Worm (Caenorhabditis elegans): ENCODE data around the gene Y32B12C.1.

The Y32B12C.1 gene

ce11 chrV:16605463-16605862 lies 950 bp upstream of the Y32B12C.1 start:
- peak; percentile 50 for TF ChIP-seq elt-2 (tag; optimal IDR thresholded peaks at IDR 0.05)
- TF ChIP-seq unc-39 (tag; optimal IDR thresholded peaks at IDR 0.05), result no peak
- TF ChIP-seq ZK546.5 (tag; optimal IDR thresholded peaks at IDR 0.05), result no peak
- no peak for TF ChIP-seq sea-2 (GFP tag; optimal IDR thresholded peaks at IDR 0.05)
- TF ChIP-seq pqm-1 (tag; optimal IDR thresholded peaks at IDR 0.05), result peak; percentile 0
- TF ChIP-seq ama-1 (optimal IDR thresholded peaks at IDR 0.05), result no peak

- TF ChIP-seq pqm-1 (tag; optimal IDR thresholded peaks at IDR 0.05), result peak; percentile 81
- peak; percentile 59 for TF ChIP-seq elt-2 (tag; optimal IDR thresholded peaks at IDR 0.05)
- TF ChIP-seq pha-4 (tag; optimal IDR thresholded peaks at IDR 0.05), result peak; percentile 56
- peak; percentile 63 for TF ChIP-seq jun-1 (tag; optimal IDR thresholded peaks at IDR 0.05)
- TF ChIP-seq fos-1 (tag; optimal IDR thresholded peaks at IDR 0.05), result no peak
- TF ChIP-seq fkh-10 (GFP tag; optimal IDR thresholded peaks at IDR 0.05), result no peak
- no peak for TF ChIP-seq lin-39 (tag; optimal IDR thresholded peaks at IDR 0.05)
Measured at ce11 chrV:16608478-16608877, 2.1 kb downstream of the Y32B12C.1 start.

ce11 chrV:16610094-16610493 lies 3.7 kb downstream of the Y32B12C.1 start:
- TF ChIP-seq elt-2 (tag; optimal IDR thresholded peaks at IDR 0.05) (peak; percentile 87), jun-1 (tag; optimal IDR thresholded peaks at IDR 0.05) (peak; percentile 48), hmg-11 (tag; optimal IDR thresholded peaks at IDR 0.05) (no peak), daf-12 (tag; optimal IDR thresholded peaks at IDR 0.05) (no peak), pqm-1 (tag; optimal IDR thresholded peaks at IDR 0.05) (peak; percentile 78), pha-4 (tag; optimal IDR thresholded peaks at IDR 0.05) (peak; percentile 48)

ce11 chrV:16610791-16611385 lies 4.5 kb downstream of the Y32B12C.1 start, which contains the start of gene srw-54:
TSS of gene srw-54 (plus strand) at chrV:16611335.
- TF ChIP-seq elt-2 (tag; optimal IDR thresholded peaks at IDR 0.05) (peak; percentile 76), pqm-1 (tag; optimal IDR thresholded peaks at IDR 0.05) (peak; percentile 33), tbx-2 (tag; optimal IDR thresholded peaks at IDR 0.05) (no peak), pha-4 (tag; optimal IDR thresholded peaks at IDR 0.05) (peak; percentile 66)

ce11 chrV:16617462-16617861 lies 11.0 kb downstream of the Y32B12C.1 start, which contains the start of gene Y70C5A.4:
TSS of gene Y70C5A.4 (plus strand) at chrV:16617762.
- TF ChIP-seq hmg-11 (tag; optimal IDR thresholded peaks at IDR 0.05) (no peak), nhr-43 (tag; optimal IDR thresholded peaks at IDR 0.05; ENCODE audit: poor library complexity, severe bottlenecking) (no peak), nhr-12 (tag; optimal IDR thresholded peaks at IDR 0.05) (no peak), fkh-2 (tag; optimal IDR thresholded peaks at IDR 0.05) (no peak), egl-5 (tag; optimal IDR thresholded peaks at IDR 0.05) (no peak), tbx-2 (tag; optimal IDR thresholded peaks at IDR 0.05) (no peak), daf-12 (tag; optimal IDR thresholded peaks at IDR 0.05) (no peak), aly-2 (tag; optimal IDR thresholded peaks at IDR 0.05) (no peak), lsy-12 (tag; optimal IDR thresholded peaks at IDR 0.05) (no peak), pha-4 (tag; optimal IDR thresholded peaks at IDR 0.05) (no peak), unc-39 (tag; optimal IDR thresholded peaks at IDR 0.05) (no peak)

- TF ChIP-seq ceh-28 (tag; optimal IDR thresholded peaks at IDR 0.05), result no peak
- TF ChIP-seq fkh-2 (tag; optimal IDR thresholded peaks at IDR 0.05), result no peak
- peak; percentile 19 for TF ChIP-seq pha-4 (tag; optimal IDR thresholded peaks at IDR 0.05)
- TF ChIP-seq elt-2 (tag; optimal IDR thresholded peaks at IDR 0.05), result peak; percentile 60
- TF ChIP-seq ceh-16 (tag; optimal IDR thresholded peaks at IDR 0.05), result no peak
- TF ChIP-seq pqm-1 (tag; optimal IDR thresholded peaks at IDR 0.05), result peak; percentile 30
- TF ChIP-seq fos-1 (tag; optimal IDR thresholded peaks at IDR 0.05), result no peak
Measured at ce11 chrV:16620874-16621273, 14.5 kb downstream of the Y32B12C.1 start, which contains the start of gene Y70C5A.3. TSS of gene Y70C5A.3 (minus strand) at chrV:16620923.

- no peak for TF ChIP-seq pha-4 (tag; optimal IDR thresholded peaks at IDR 0.05)
- peak; percentile 18 for TF ChIP-seq elt-2 (tag; optimal IDR thresholded peaks at IDR 0.05)
Measured at ce11 chrV:16621894-16622293, 15.5 kb downstream of the Y32B12C.1 start.

ce11 chrV:16622754-16623261 lies 16.4 kb downstream of the Y32B12C.1 start, which contains the start of gene Y70C5A.2:
TSS of gene Y70C5A.2 (minus strand) at chrV:16623211.
- TF ChIP-seq elt-2 (tag; optimal IDR thresholded peaks at IDR 0.05) (no peak), elt-3 (tag; optimal IDR thresholded peaks at IDR 0.05) (no peak), lin-15B (tag; optimal IDR thresholded peaks at IDR 0.05) (no peak), jun-1 (tag; optimal IDR thresholded peaks at IDR 0.05) (no peak), mdl-1 (tag; optimal IDR thresholded peaks at IDR 0.05) (no peak), ceh-82 (tag; optimal IDR thresholded peaks at IDR 0.05) (no peak), nhr-43 (tag; optimal IDR thresholded peaks at IDR 0.05; ENCODE audit: poor library complexity, severe bottlenecking) (no peak), nhr-12 (tag; optimal IDR thresholded peaks at IDR 0.05) (no peak), lsy-12 (tag; optimal IDR thresholded peaks at IDR 0.05) (no peak), R02D3.7 (tag; optimal IDR thresholded peaks at IDR 0.05) (no peak), nhr-23 (tag; optimal IDR thresholded peaks at IDR 0.05) (no peak)

Data from whole organism, L3 larva.